Fruit fly (Drosophila melanogaster): Measurements from ENCODE around the gene CG42399.
A peak's percentile ranks its signal among the peaks of the same experiment; 100 is the strongest.

The CG42399 gene

DNA sequence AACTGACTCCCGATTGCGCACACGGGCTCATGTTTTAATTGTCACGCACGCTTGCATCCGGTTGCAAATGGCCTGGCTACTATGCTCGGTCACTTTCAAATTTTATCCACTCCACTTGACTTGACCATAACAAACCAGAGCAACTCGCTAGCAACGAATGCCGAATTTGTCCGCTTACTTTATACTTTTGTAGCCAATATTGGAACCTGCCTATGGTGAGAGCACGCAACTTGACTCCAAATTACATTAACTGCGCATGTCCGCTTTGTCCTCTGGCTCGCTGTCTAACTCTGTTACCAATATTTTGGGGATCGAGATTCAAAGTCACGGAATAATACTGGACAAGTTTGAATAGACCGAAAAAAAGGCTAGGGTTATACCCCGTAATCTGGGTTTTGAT, at the start of gene CG42399:
Gene CG42399, minus strand, starts transcription at position 159 of the 400 bp plus-strand sequence.
- TF ChIP-seq CG32121 (GFP tag; IDR thresholded peaks at IDR 0.05) (no peak), CG12605 (GFP tag; IDR thresholded peaks at IDR 0.05) (no peak), EcR (GFP tag; optimal IDR thresholded peaks at IDR 0.05) (no peak), Pif1A (GFP tag; optimal IDR thresholded peaks at IDR 0.05) (no peak), Snoo (tag; optimal IDR thresholded peaks at IDR 0.05) (no peak), CG15710 (tag; optimal IDR thresholded peaks at IDR 0.05) (no peak), D1 (tag; optimal IDR thresholded peaks at IDR 0.05) (no peak), CG13204 (GFP tag; optimal IDR thresholded peaks at IDR 0.05) (no peak), CG10348 (GFP tag; IDR thresholded peaks at IDR 0.05) (no peak), CG8159 (tag; optimal IDR thresholded peaks at IDR 0.05) (no peak), rn (GFP tag; IDR thresholded peaks at IDR 0.05) (no peak), CG8301 (tag; optimal IDR thresholded peaks at IDR 0.05) (no peak)

DNA sequence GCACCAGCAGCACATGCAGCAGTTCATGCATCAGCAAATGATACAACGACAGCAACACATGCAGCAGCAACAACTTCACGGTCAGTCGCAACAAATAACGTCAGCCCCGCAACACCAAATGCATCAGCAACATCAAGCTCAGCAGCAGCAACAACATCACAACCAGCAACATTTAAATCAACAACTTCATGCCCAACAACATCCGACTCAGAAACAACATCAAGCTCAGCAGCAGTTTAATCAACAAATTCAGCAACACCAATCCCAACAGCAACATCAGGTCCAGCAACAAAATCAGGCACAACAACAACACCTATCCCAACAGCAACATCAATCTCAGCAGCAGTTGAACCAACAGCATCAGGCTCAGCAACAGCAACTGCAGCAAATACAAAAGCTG, 42.6 kb upstream of the CG42399 start:
- TF ChIP-seq CG13204 (GFP tag; optimal IDR thresholded peaks at IDR 0.05) (no peak), Ets98B (GFP tag; IDR thresholded peaks at IDR 0.05) (no peak), CG32121 (GFP tag; IDR thresholded peaks at IDR 0.05) (no peak), Pif1A (GFP tag; optimal IDR thresholded peaks at IDR 0.05) (no peak), gl (tag; optimal IDR thresholded peaks at IDR 0.05) (no peak), CG4496 (GFP tag; IDR thresholded peaks at IDR 0.05) (no peak), CG8301 (tag; optimal IDR thresholded peaks at IDR 0.05) (no peak), CG15710 (tag; optimal IDR thresholded peaks at IDR 0.05) (no peak), CG10348 (GFP tag; IDR thresholded peaks at IDR 0.05) (no peak), EcR (GFP tag; optimal IDR thresholded peaks at IDR 0.05) (no peak)

- TF ChIP-seq CG14655 (GFP tag; optimal IDR thresholded peaks at IDR 0.05) (no peak), CG4496 (GFP tag; IDR thresholded peaks at IDR 0.05) (peak; percentile 57), Pif1A (GFP tag; optimal IDR thresholded peaks at IDR 0.05) (no peak), gl (tag; optimal IDR thresholded peaks at IDR 0.05) (no peak), CG34367 (tag; optimal IDR thresholded peaks at IDR 0.05) (no peak), CG10348 (GFP tag; IDR thresholded peaks at IDR 0.05) (no peak), CG17806 (tag; optimal IDR thresholded peaks at IDR 0.05) (no peak), rn (GFP tag; IDR thresholded peaks at IDR 0.05) (no peak), CG32121 (GFP tag; IDR thresholded peaks at IDR 0.05) (no peak), D1 (tag; optimal IDR thresholded peaks at IDR 0.05) (no peak), Pif1B (GFP tag; optimal IDR thresholded peaks at IDR 0.05) (no peak), CG13204 (GFP tag; optimal IDR thresholded peaks at IDR 0.05) (no peak), Snoo (tag; optimal IDR thresholded peaks at IDR 0.05) (no peak), fd96Ca (GFP tag; IDR thresholded peaks at IDR 0.05) (no peak), EcR (GFP tag; optimal IDR thresholded peaks at IDR 0.05) (peak; percentile 82)
Measured at dm6 chr2L:182360-183144, 29.5 kb upstream of the CG42399 start.

- no peak for TF ChIP-seq CG34367 (tag; optimal IDR thresholded peaks at IDR 0.05)
- no peak for TF ChIP-seq CG13204 (GFP tag; optimal IDR thresholded peaks at IDR 0.05)
- no peak for TF ChIP-seq rn (GFP tag; IDR thresholded peaks at IDR 0.05)
- TF ChIP-seq Ets98B (GFP tag; IDR thresholded peaks at IDR 0.05): no peak
- TF ChIP-seq Pif1A (GFP tag; optimal IDR thresholded peaks at IDR 0.05): no peak
- no peak for TF ChIP-seq CG12605 (GFP tag; IDR thresholded peaks at IDR 0.05)
- no peak for TF ChIP-seq CG14655 (GFP tag; optimal IDR thresholded peaks at IDR 0.05)
- no peak for TF ChIP-seq Pif1B (GFP tag; optimal IDR thresholded peaks at IDR 0.05)
- no peak for TF ChIP-seq Snoo (tag; optimal IDR thresholded peaks at IDR 0.05)
- TF ChIP-seq CG15710 (tag; optimal IDR thresholded peaks at IDR 0.05): no peak
- TF ChIP-seq D1 (tag; optimal IDR thresholded peaks at IDR 0.05): no peak
- TF ChIP-seq gl (tag; optimal IDR thresholded peaks at IDR 0.05): no peak
Measured at dm6 chr2L:181020-181419, 27.9 kb upstream of the CG42399 start.

dm6 chr2L:179119-179518, 26.0 kb upstream of the CG42399 start:
- no peak for TF ChIP-seq D1 (tag; optimal IDR thresholded peaks at IDR 0.05)
- no peak for TF ChIP-seq Snoo (tag; optimal IDR thresholded peaks at IDR 0.05)
- TF ChIP-seq EcR (GFP tag; optimal IDR thresholded peaks at IDR 0.05): no peak
- TF ChIP-seq CG10348 (GFP tag; IDR thresholded peaks at IDR 0.05): no peak
- TF ChIP-seq CG9948 (tag; optimal IDR thresholded peaks at IDR 0.05): no peak
- no peak for TF ChIP-seq CG32121 (GFP tag; IDR thresholded peaks at IDR 0.05)

dm6 chr2L:175727-176126, 22.6 kb upstream of the CG42399 start:
- TF ChIP-seq CG9948 (tag; optimal IDR thresholded peaks at IDR 0.05): no peak
- no peak for TF ChIP-seq CG8159 (tag; optimal IDR thresholded peaks at IDR 0.05)
- TF ChIP-seq CG32121 (GFP tag; IDR thresholded peaks at IDR 0.05): no peak
- TF ChIP-seq CG14655 (GFP tag; optimal IDR thresholded peaks at IDR 0.05): no peak
- no peak for TF ChIP-seq D1 (tag; optimal IDR thresholded peaks at IDR 0.05)
- TF ChIP-seq CG10348 (GFP tag; IDR thresholded peaks at IDR 0.05): no peak
